Worm (Caenorhabditis elegans) whole organism, dauer: Measurements from ENCODE around the gene Y41C4A.12.

Experiments used
- unc-62 ChIP-seq: sonication (generic microtip); optimal IDR thresholded peaks from 2 replicates; lab custom pipeline; 2017; ENCODE audit warnings: missing biosample characterization, missing genetic modification reagents, missing genetic modification characterization

The Y41C4A.12 gene

ce11 chrIII:11727010-11727409 is 520 bp upstream of the Y41C4A.12 start:
- no peak for TF ChIP-seq unc-62 (GFP tag; lab: Kevin White, UChicago)

ce11 chrIII:11721405-11721804 is 5.1 kb downstream of the Y41C4A.12 start, which contains the start of gene Y41C4A.32:
Y41C4A.32 (plus strand) TSS chrIII:11721706.
- no peak for TF ChIP-seq unc-62 (GFP tag; lab: Kevin White, UChicago)

ce11 chrIII:11719400-11719875 is 7.1 kb downstream of the Y41C4A.12 start, which contains the start of the genes elb-1 and Y41C4A.11:
elb-1 (minus strand) TSS chrIII:11719450.
Y41C4A.11 (plus strand) TSS chrIII:11719860.
- TF ChIP-seq unc-62 (GFP tag; lab: Kevin White, UChicago), result no peak

ce11 chrIII:11718548-11718947 is 7.9 kb downstream of the Y41C4A.12 start, which contains the start of gene Y41C4A.9:
Y41C4A.9 (minus strand) TSS chrIII:11718645.
- no peak for TF ChIP-seq unc-62 (GFP tag; lab: Kevin White, UChicago)

- TF ChIP-seq unc-62 (GFP tag; lab: Kevin White, UChicago), result no peak
Observed at ce11 chrIII:11708722-11709121, 17.8 kb downstream of the Y41C4A.12 start, which contains the start of gene Y41C4A.8. Y41C4A.8 (minus strand) TSS chrIII:11708822.

- no peak for TF ChIP-seq unc-62 (GFP tag; lab: Kevin White, UChicago)
Observed at ce11 chrIII:11706665-11707064, 19.8 kb downstream of the Y41C4A.12 start, which contains the start of gene col-96. col-96 (minus strand) TSS chrIII:11706765.

- TF ChIP-seq unc-62 (GFP tag; lab: Kevin White, UChicago), result no peak
Observed at ce11 chrIII:11705930-11706329, 20.6 kb downstream of the Y41C4A.12 start.

ce11 chrIII:11704377-11704978 is 22.0 kb downstream of the Y41C4A.12 start:
- no peak for TF ChIP-seq unc-62 (GFP tag; lab: Kevin White, UChicago)

ce11 chrIII:11703776-11704093 is 22.8 kb downstream of the Y41C4A.12 start, which contains the start of gene col-95:
col-95 (plus strand) TSS chrIII:11703994.
- no peak for TF ChIP-seq unc-62 (GFP tag; lab: Kevin White, UChicago)

- no peak for TF ChIP-seq unc-62 (GFP tag; lab: Kevin White, UChicago)
Observed at ce11 chrIII:11703006-11703775, 23.3 kb downstream of the Y41C4A.12 start.

- no peak for TF ChIP-seq unc-62 (GFP tag; lab: Kevin White, UChicago)
Observed at ce11 chrIII:11701863-11702262, 24.6 kb downstream of the Y41C4A.12 start.

ce11 chrIII:11699959-11700358 is 26.5 kb downstream of the Y41C4A.12 start, which contains the start of gene pqn-84:
pqn-84 (plus strand) TSS chrIII:11700259.
- TF ChIP-seq unc-62 (GFP tag; lab: Kevin White, UChicago), result no peak

ce11 chrIII:11698569-11698968 is 27.9 kb downstream of the Y41C4A.12 start, which contains the start of gene Y41C4A.7:
Y41C4A.7 (plus strand) TSS chrIII:11698869.
- TF ChIP-seq unc-62 (GFP tag; lab: Kevin White, UChicago), result no peak

ce11 chrIII:11696273-11696672 is 30.2 kb downstream of the Y41C4A.12 start, which contains the start of gene Y41C4A.6:
Y41C4A.6 (plus strand) TSS chrIII:11696573.
- no peak for TF ChIP-seq unc-62 (GFP tag; lab: Kevin White, UChicago)

ce11 chrIII:11694975-11695374 is 31.5 kb downstream of the Y41C4A.12 start, which contains the start of gene Y41C4A.22:
Y41C4A.22 (plus strand) TSS chrIII:11695275.
- no peak for TF ChIP-seq unc-62 (GFP tag; lab: Kevin White, UChicago)

ce11 chrIII:11694506-11694947 is 32.0 kb downstream of the Y41C4A.12 start:
- no peak for TF ChIP-seq unc-62 (GFP tag; lab: Kevin White, UChicago)
